Worm (Caenorhabditis elegans) whole organism, young adult: ENCODE results near the gene elo-5.
A peak's percentile ranks its signal among the peaks of the same experiment; 100 is the strongest.

Source experiments
- B0261.1 ChIP-seq: sonication (generic microtip); optimal IDR thresholded peaks from 2 replicates; lab custom pipeline; 2016; ENCODE audit warnings: mild to moderate bottlenecking, missing genetic modification characterization, moderate library complexity, missing compliant biosample characterization
- C06A6.2 ChIP-seq: fragments of 200-800 bp; sonication (Bioruptor generic); conservative IDR thresholded peaks from 2 replicates; pipeline ENCODE4 v1.3.6; 2022; ENCODE audit warnings: missing genetic modification characterization, missing compliant biosample characterization
- F23B12.7 ChIP-seq: sonication (generic microtip); optimal IDR thresholded peaks from 2 replicates; lab custom pipeline; 2017; ENCODE audit warnings: missing genetic modification characterization, mild to moderate bottlenecking, missing compliant biosample characterization, antibody characterized with exemption, moderate library complexity; ENCODE audit not compliant: insufficient read depth
- F49E8.2 ChIP-seq: sonication (generic microtip); optimal IDR thresholded peaks from 3 replicates; lab custom pipeline; 2017; ENCODE audit warnings: missing genetic modification characterization, mild to moderate bottlenecking, missing compliant biosample characterization, antibody characterized with exemption, moderate library complexity; ENCODE audit not compliant: insufficient read depth
- F52B5.7 ChIP-seq: sonication (generic microtip); optimal IDR thresholded peaks from 2 replicates; lab custom pipeline; 2016; ENCODE audit warnings: mild to moderate bottlenecking, missing genetic modification characterization, missing compliant biosample characterization
- T26A5.8 ChIP-seq: sonication (generic microtip); optimal IDR thresholded peaks from 2 replicates; lab custom pipeline; 2016; ENCODE audit warnings: missing genetic modification characterization, missing compliant biosample characterization
- Y53G8AR.9 ChIP-seq: fragments of 200-800 bp; sonication (Bioruptor generic); conservative IDR thresholded peaks from 2 replicates; pipeline ENCODE4 v1.3.6; 2022; ENCODE audit warnings: missing genetic modification reagents, missing genetic modification characterization, missing compliant biosample characterization
- Y56A3A.18 ChIP-seq: fragments of 200-800 bp; sonication (Bioruptor generic); IDR thresholded peaks from 2 replicates; pipeline ENCODE4 v1.3.6; 2022; ENCODE audit warnings: missing genetic modification reagents, missing genetic modification characterization, missing compliant biosample characterization
- Y79H2A.3 ChIP-seq: fragments of 200-800 bp; sonication (Bioruptor generic); conservative IDR thresholded peaks from 2 replicates; pipeline ENCODE4 v1.3.6; 2022; ENCODE audit warnings: missing genetic modification reagents, missing genetic modification characterization, missing compliant biosample characterization
- Y95B8A.8 ChIP-seq: fragments of 200-800 bp; sonication (Bioruptor generic); IDR thresholded peaks from 2 replicates; pipeline ENCODE4 v1.3.6; 2022; ENCODE audit warnings: missing genetic modification reagents, missing genetic modification characterization, missing compliant biosample characterization
- ZK185.1 ChIP-seq: sonication (generic microtip); optimal IDR thresholded peaks from 2 replicates; lab custom pipeline; 2016; ENCODE audit warnings: mild to moderate bottlenecking, missing genetic modification characterization, missing compliant biosample characterization; ENCODE audit not compliant: poor library complexity, severe bottlenecking
- akir-1 ChIP-seq: fragments of 200-800 bp; sonication (Bioruptor generic); optimal IDR thresholded peaks from 2 replicates; lab custom pipeline; 2018; ENCODE audit warnings: mild to moderate bottlenecking, missing genetic modification characterization, moderate library complexity, missing compliant biosample characterization
- ama-1 ChIP-seq, 3 experiments: fragments of 150-350 bp in 1 of 3; sonication (generic microtip) in 2 of 3; optimal IDR thresholded peaks; 2 replicates each; lab custom pipeline; 2014 to 2018; ENCODE audit warnings: missing biosample characterization in 2 of 3, missing genetic modification characterization in 2 of 3, missing genetic modification reagents in 2 of 3
- atf-7 ChIP-seq: sonication (generic microtip); optimal IDR thresholded peaks from 2 replicates; lab custom pipeline; 2017; ENCODE audit warnings: mild to moderate bottlenecking, missing genetic modification characterization, missing compliant biosample characterization
- athp-1 ChIP-seq: sonication (generic microtip); optimal IDR thresholded peaks from 2 replicates; lab custom pipeline; 2017; ENCODE audit warnings: mild to moderate bottlenecking, missing genetic modification characterization, missing compliant biosample characterization
- bed-1 ChIP-seq: fragments of 200-800 bp; sonication (Bioruptor generic); IDR thresholded peaks from 2 replicates; pipeline ENCODE4 v1.3.6; 2022; ENCODE audit warnings: missing genetic modification reagents, missing genetic modification characterization, missing compliant biosample characterization
- cebp-1 ChIP-seq, 2 experiments: fragments of 200-800 bp in 1 of 2; sonication (Bioruptor generic) in 1 of 2; sonication (generic microtip) in 1 of 2; IDR thresholded peaks in 1 of 2; optimal IDR thresholded peaks in 1 of 2; 2 replicates each; pipeline versions ENCODE4 v1.3.6 to Lab custom; 2017 to 2022; ENCODE audit warnings: missing compliant biosample characterization in 2 of 2, missing genetic modification characterization in 2 of 2, mild to moderate bottlenecking in 1 of 2, missing genetic modification reagents in 1 of 2, moderate library complexity in 1 of 2
- cebp-2 ChIP-seq: fragments of 200-800 bp; sonication (Bioruptor generic); IDR thresholded peaks from 2 replicates; pipeline ENCODE4 v1.3.6; 2022; ENCODE audit warnings: missing genetic modification characterization, missing compliant biosample characterization
- efl-1 ChIP-seq: fragments of 150-350 bp; optimal IDR thresholded peaks from 2 replicates; lab custom pipeline; 2014; ENCODE audit warnings: missing biosample characterization, missing genetic modification reagents, missing genetic modification characterization
- egl-44 ChIP-seq: fragments of 200-800 bp; sonication (Bioruptor generic); IDR thresholded peaks from 2 replicates; pipeline ENCODE4 v1.3.6; 2022; ENCODE audit warnings: missing genetic modification reagents, missing genetic modification characterization, missing compliant biosample characterization
- egrh-3 ChIP-seq: fragments of 200-800 bp; sonication (Bioruptor generic); IDR thresholded peaks from 2 replicates; pipeline ENCODE4 v1.3.6; 2022; ENCODE audit warnings: missing genetic modification reagents, missing genetic modification characterization, missing compliant biosample characterization
- ekl-4 ChIP-seq: fragments of 200-800 bp; sonication (Bioruptor generic); IDR thresholded peaks from 2 replicates; pipeline ENCODE4 v1.3.6; 2022; ENCODE audit warnings: missing genetic modification reagents, missing genetic modification characterization, missing compliant biosample characterization
- fkh-3 ChIP-seq: sonication (generic microtip); optimal IDR thresholded peaks from 2 replicates; lab custom pipeline; 2016; ENCODE audit warnings: mild to moderate bottlenecking, missing genetic modification characterization, missing compliant biosample characterization
- him-1 ChIP-seq: sonication (generic microtip); optimal IDR thresholded peaks from 2 replicates; lab custom pipeline; 2016; ENCODE audit warnings: missing genotype, missing genetic modification reagents, missing genetic modification characterization, missing compliant biosample characterization
- hlh-26 ChIP-seq: fragments of 200-800 bp; sonication (Bioruptor generic); conservative IDR thresholded peaks from 2 replicates; pipeline ENCODE4 v1.3.6; 2022; ENCODE audit warnings: missing genetic modification reagents, missing genetic modification characterization, missing compliant biosample characterization
- lin-35 ChIP-seq, 3 experiments: fragments of 150-350 bp in 2 of 3; sonication (generic microtip) in 1 of 3; optimal IDR thresholded peaks; 2 replicates each; lab custom pipeline; 2014 to 2018; ENCODE audit warnings: missing biosample characterization in 3 of 3, missing genetic modification characterization in 3 of 3, missing genetic modification reagents in 3 of 3
- lsl-1 ChIP-seq: fragments of 200-800 bp; sonication (Bioruptor generic); optimal IDR thresholded peaks from 2 replicates; lab custom pipeline; 2018; ENCODE audit warnings: mild to moderate bottlenecking, missing genetic modification characterization, moderate library complexity, missing compliant biosample characterization
- mxl-1 ChIP-seq: sonication (generic microtip); optimal IDR thresholded peaks from 2 replicates; lab custom pipeline; 2016; ENCODE audit warnings: missing genetic modification characterization, missing compliant biosample characterization
- nhr-80 ChIP-seq: sonication (generic microtip); optimal IDR thresholded peaks from 2 replicates; lab custom pipeline; 2016; ENCODE audit warnings: missing genetic modification characterization, missing compliant biosample characterization
- nhr-90 ChIP-seq: sonication (generic microtip); optimal IDR thresholded peaks from 2 replicates; lab custom pipeline; 2016; ENCODE audit warnings: missing genotype, mild to moderate bottlenecking, missing genetic modification characterization, missing compliant biosample characterization
- rpc-1 ChIP-seq, 2 experiments: fragments of 150-350 bp in 1 of 2; sonication (generic microtip) in 1 of 2; optimal IDR thresholded peaks; 2 replicates each; lab custom pipeline; 2014 to 2018; ENCODE audit warnings: missing biosample characterization in 1 of 2, missing genetic modification characterization in 1 of 2, missing genetic modification reagents in 1 of 2, missing genotype in 1 of 2
- snpc-1.1 ChIP-seq: sonication (generic microtip); optimal IDR thresholded peaks from 2 replicates; lab custom pipeline; 2017; ENCODE audit warnings: missing genetic modification characterization, mild to moderate bottlenecking, missing compliant biosample characterization, antibody characterized with exemption, moderate library complexity, missing genotype, missing genetic modification reagents; ENCODE audit not compliant: insufficient read depth
- snpc-1.3 ChIP-seq: sonication (generic microtip); optimal IDR thresholded peaks from 2 replicates; lab custom pipeline; 2017; ENCODE audit warnings: missing genetic modification characterization, mild to moderate bottlenecking, missing compliant biosample characterization, antibody characterized with exemption, moderate library complexity, missing genotype, missing genetic modification reagents; ENCODE audit not compliant: insufficient read depth
- tbp1 ChIP-seq: fragments of 200-800 bp; sonication (Bioruptor generic); optimal IDR thresholded peaks from 2 replicates; lab custom pipeline; 2018; ENCODE audit warnings: mild to moderate bottlenecking, missing genetic modification characterization, missing compliant biosample characterization
- zfh-2 ChIP-seq: fragments of 200-800 bp; sonication (Bioruptor generic); conservative IDR thresholded peaks from 2 replicates; pipeline ENCODE4 v1.3.6; 2022; ENCODE audit warnings: missing genetic modification reagents, missing genetic modification characterization, missing compliant biosample characterization
- zim-3 ChIP-seq: sonication (generic microtip); optimal IDR thresholded peaks from 2 replicates; lab custom pipeline; 2017; ENCODE audit warnings: mild to moderate bottlenecking, missing genetic modification characterization, moderate library complexity, missing compliant biosample characterization
- ztf-22 ChIP-seq: fragments of 200-800 bp; sonication (Bioruptor generic); optimal IDR thresholded peaks from 2 replicates; lab custom pipeline; 2018; ENCODE audit warnings: mild to moderate bottlenecking, missing genetic modification characterization, moderate library complexity, missing compliant biosample characterization
- ztf-25 ChIP-seq: fragments of 200-800 bp; sonication (Bioruptor generic); IDR thresholded peaks from 2 replicates; pipeline ENCODE4 v1.3.6; 2022; ENCODE audit warnings: missing genetic modification reagents, missing genetic modification characterization, missing compliant biosample characterization

The elo-5 gene

ce11 chrIV:5381334-5381733 is 4.4 kb upstream of the elo-5 start, which contains the start of gene F41H10.2:
TSS of gene F41H10.2 (plus strand) at chrIV:5381634.
- no peak for TF ChIP-seq him-1
- TF ChIP-seq bed-1 (GFP tag; lab: Robert Waterston, UW), result no peak
- no peak for TF ChIP-seq T26A5.8
- TF ChIP-seq egrh-3 (GFP tag; lab: Robert Waterston, UW), result no peak
- no peak for TF ChIP-seq Y79H2A.3 (GFP tag; lab: Robert Waterston, UW)
- TF ChIP-seq ztf-22 (GFP tag; lab: Kevin White, UChicago), result no peak
- no peak for TF ChIP-seq Y95B8A.8 (GFP tag; lab: Robert Waterston, UW)
- TF ChIP-seq ztf-25 (GFP tag; lab: Robert Waterston, UW), result no peak
- TF ChIP-seq tbp1 (GFP tag; lab: Kevin White, UChicago), result no peak
- TF ChIP-seq efl-1 (GFP tag; lab: Kevin White, UChicago), result no peak
- TF ChIP-seq ama-1 (optimal IDR thresholded peaks at IDR 0.05; lab: Kevin White, UChicago), result no peak
- TF ChIP-seq ama-1 (GFP tag; optimal IDR thresholded peaks at IDR 0.05; lab: Kevin White, UChicago), result no peak
- TF ChIP-seq snpc-1.1 (tag; lab: Kevin White, UChicago), result no peak
- TF ChIP-seq athp-1 (tag; lab: Kevin White, UChicago), result no peak
- TF ChIP-seq hlh-26 (GFP tag; lab: Robert Waterston, UW), result no peak
- TF ChIP-seq cebp-1 (GFP tag; IDR thresholded peaks at IDR 0.05; lab: Robert Waterston, UW), result no peak
- no peak for TF ChIP-seq cebp-1 (tag; optimal IDR thresholded peaks at IDR 0.05; lab: Kevin White, UChicago)
- TF ChIP-seq zfh-2 (GFP tag; lab: Robert Waterston, UW), result no peak
- no peak for TF ChIP-seq akir-1 (GFP tag; lab: Kevin White, UChicago)
- TF ChIP-seq lin-35 (GFP tag; optimal IDR thresholded peaks at IDR 0.05; lab: Kevin White, UChicago), result no peak
- TF ChIP-seq B0261.1 (tag; lab: Kevin White, UChicago), result no peak
- no peak for TF ChIP-seq Y56A3A.18

DNA sequence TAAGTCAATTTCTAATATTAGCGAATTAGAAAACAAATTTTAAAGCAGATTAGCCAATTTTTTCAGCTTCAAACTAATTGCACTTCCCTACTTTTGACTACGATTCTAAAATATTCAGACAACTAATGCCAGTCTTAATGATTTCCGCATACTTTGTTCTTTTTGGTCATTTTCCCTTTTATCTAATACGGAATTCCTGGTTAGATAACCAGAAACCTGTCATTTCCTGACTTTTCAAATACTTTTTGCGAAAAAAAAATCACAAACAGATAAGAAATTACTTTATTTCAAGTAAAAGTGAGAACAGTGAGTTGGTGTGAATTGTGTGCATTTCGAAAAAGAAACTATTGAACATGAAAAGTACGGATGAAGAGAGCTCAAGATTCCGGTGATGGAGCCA is 3.2 kb upstream of the elo-5 start:
- peak; percentile 67 for TF ChIP-seq nhr-80 (tag; lab: Kevin White, UChicago)
- TF ChIP-seq fkh-3 (tag; lab: Kevin White, UChicago), result no peak

ce11 chrIV:5374946-5375345 is 2.0 kb downstream of the elo-5 start:
- TF ChIP-seq Y56A3A.18, result 0 out of 2 replicates have a peak, but pooled peaks have one; percentile 7
- TF ChIP-seq cebp-2 (GFP tag; lab: Robert Waterston, UW), result 0 out of 2 replicates have a peak, but pooled peaks have one; percentile 4
- no peak for TF ChIP-seq lsl-1 (GFP tag; lab: Kevin White, UChicago)
- 0 out of 2 replicates have a peak, but pooled peaks have one; percentile 9 for TF ChIP-seq Y53G8AR.9 (GFP tag; lab: Robert Waterston, UW)
- TF ChIP-seq Y95B8A.8 (GFP tag; lab: Robert Waterston, UW), result no peak
- peak; percentile 35 for TF ChIP-seq zim-3
- no peak for TF ChIP-seq rpc-1 (optimal IDR thresholded peaks at IDR 0.05; lab: Kevin White, UChicago)
- TF ChIP-seq rpc-1 (tag; optimal IDR thresholded peaks at IDR 0.05; lab: Kevin White, UChicago), result no peak
- peak; percentile 51 for TF ChIP-seq F52B5.7 (tag; lab: Kevin White, UChicago)
- TF ChIP-seq F49E8.2, result no peak
- no peak for TF ChIP-seq atf-7 (tag; lab: Kevin White, UChicago)

- TF ChIP-seq nhr-90 (peak; percentile 44), C06A6.2 (0 out of 2 replicates have a peak, but pooled peaks have one; percentile 6), ekl-4 (GFP tag; lab: Robert Waterston, UW) (no peak), F23B12.7 (tag; lab: Kevin White, UChicago) (peak; percentile 47), egl-44 (GFP tag; lab: Robert Waterston, UW) (no peak), snpc-1.3 (peak; percentile 34), mxl-1 (tag; lab: Kevin White, UChicago) (no peak), nhr-80 (tag; lab: Kevin White, UChicago) (peak; percentile 66), cebp-2 (GFP tag; lab: Robert Waterston, UW) (no peak), ZK185.1 (tag; lab: Kevin White, UChicago) (peak; percentile 24)
Measured at ce11 chrIV:5374321-5374720, 2.6 kb downstream of the elo-5 start.
